Fruit fly (Drosophila melanogaster): ENCODE data around the gene Arpc4.

dm6 chr2L:6082936-6083627 lies 41.9 kb upstream of the Arpc4 start:
- TF ChIP-seq Myc (optimal IDR thresholded peaks at IDR 0.05) (no peak), Hr83 (GFP tag; optimal IDR thresholded peaks at IDR 0.05; ENCODE audit: poor library complexity, severe bottlenecking) (peak; percentile 34), fru (GFP tag; optimal IDR thresholded peaks at IDR 0.05) (no peak), h (GFP tag; optimal IDR thresholded peaks at IDR 0.05) (peak; percentile 42), OdsH (GFP tag; optimal IDR thresholded peaks at IDR 0.05) (peak; percentile 29), Jra (GFP tag; optimal IDR thresholded peaks at IDR 0.05) (peak; percentile 49)
